Fruit fly (Drosophila melanogaster): ENCODE results near the gene CG10576.

DNA sequence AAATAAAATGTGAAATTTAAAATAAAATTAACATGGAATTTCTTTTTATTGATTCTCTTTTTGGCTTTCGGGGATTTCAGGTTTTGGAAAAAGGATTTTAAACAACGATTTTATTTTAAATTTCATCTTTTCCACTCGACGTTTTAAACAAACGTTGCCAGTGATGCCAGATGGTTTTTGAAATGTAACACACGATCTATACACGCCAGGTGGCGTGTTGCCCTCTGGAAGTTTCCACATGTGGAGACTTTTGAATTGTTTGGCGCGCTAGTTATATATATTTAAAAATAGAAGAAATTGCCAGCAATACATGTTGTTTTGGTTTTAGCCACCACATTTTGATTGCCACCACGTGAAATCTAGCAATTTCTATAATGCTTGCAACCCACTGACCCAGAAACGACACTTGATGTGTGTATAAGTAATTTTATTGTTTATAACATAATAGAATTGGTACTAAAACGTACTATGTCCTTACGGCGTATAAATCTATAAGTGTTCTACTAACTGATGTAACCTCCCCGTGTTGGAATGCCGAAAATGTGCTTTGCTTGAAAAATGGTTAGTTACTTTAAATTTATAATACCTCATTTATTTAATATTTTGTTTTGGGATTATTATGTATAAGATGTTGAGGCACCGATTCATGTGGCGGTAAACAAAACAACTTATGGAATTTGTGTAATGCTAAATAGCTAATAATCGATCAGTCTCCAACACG, 15.7 kb downstream of the CG10576 start:
- TF ChIP-seq CG8478 (optimal IDR thresholded peaks at IDR 0.05), result no peak
- TF ChIP-seq CTCF (optimal IDR thresholded peaks at IDR 0.05), result peak; percentile 86 to 96

Measured in S2 (cell line).